Fruit fly (Drosophila melanogaster): ENCODE results near the gene CG31301.

- TF ChIP-seq pan (optimal IDR thresholded peaks at IDR 0.05): no peak
- no peak for TF ChIP-seq pan (GFP tag; optimal IDR thresholded peaks at IDR 0.05 in 1 of 2, IDR thresholded peaks at IDR 0.05 in 1 of 2)
- TF ChIP-seq CG2202 (tag; optimal IDR thresholded peaks at IDR 0.05): no peak
- TF ChIP-seq CG8478 (optimal IDR thresholded peaks at IDR 0.05): no peak
- TF ChIP-seq CG9876 (GFP tag; optimal IDR thresholded peaks at IDR 0.05): no peak
- TF ChIP-seq Elba2 (GFP tag; optimal IDR thresholded peaks at IDR 0.05): no peak
- no peak for TF ChIP-seq mld (GFP tag; IDR thresholded peaks at IDR 0.05; ENCODE audit: partially characterized antibody)
- TF ChIP-seq CoRest (tag; optimal IDR thresholded peaks at IDR 0.05): no peak
- TF ChIP-seq CG10366 (GFP tag; IDR thresholded peaks at IDR 0.05): no peak
- TF ChIP-seq Drgx (GFP tag; IDR thresholded peaks at IDR 0.05): no peak
- TF ChIP-seq CG12071 (GFP tag; optimal IDR thresholded peaks at IDR 0.05): no peak
- no peak for TF ChIP-seq NFAT (GFP tag; IDR thresholded peaks at IDR 0.05)
- TF ChIP-seq B-H2 (GFP tag; optimal IDR thresholded peaks at IDR 0.05): no peak
- no peak for TF ChIP-seq bigmax (GFP tag; optimal IDR thresholded peaks at IDR 0.05)
- no peak for TF ChIP-seq gcm (GFP tag; optimal IDR thresholded peaks at IDR 0.05)
These were observed 32.2 kb upstream of the CG31301 start for dm6 chr3R:15313836-15314235.
